Worm (Caenorhabditis elegans) whole organism, midembryonic: ENCODE results near the gene frm-2.

Experiments
- cog-1 ChIP-seq: sonication (generic microtip); optimal IDR thresholded peaks from 2 replicates; lab custom pipeline; 2016; ENCODE audit warnings: missing genetic modification characterization, missing compliant biosample characterization
- flt-1 ChIP-seq: fragments of 200-800 bp; sonication (Bioruptor generic); IDR thresholded peaks from 2 replicates; pipeline ENCODE4 v1.3.6; 2022; ENCODE audit warnings: missing genetic modification characterization, missing compliant biosample characterization
- ztf-23 ChIP-seq: fragments of 200-800 bp; sonication (Bioruptor generic); IDR thresholded peaks from 2 replicates; pipeline ENCODE4 v1.3.6; 2022; ENCODE audit warnings: missing genetic modification reagents, missing genetic modification characterization, missing compliant biosample characterization
- ztf-29 ChIP-seq: fragments of 200-800 bp; sonication (Bioruptor generic); IDR thresholded peaks from 2 replicates; pipeline ENCODE4 v1.3.6; 2022; ENCODE audit warnings: missing genetic modification reagents, missing genetic modification characterization, missing compliant biosample characterization

DNA sequence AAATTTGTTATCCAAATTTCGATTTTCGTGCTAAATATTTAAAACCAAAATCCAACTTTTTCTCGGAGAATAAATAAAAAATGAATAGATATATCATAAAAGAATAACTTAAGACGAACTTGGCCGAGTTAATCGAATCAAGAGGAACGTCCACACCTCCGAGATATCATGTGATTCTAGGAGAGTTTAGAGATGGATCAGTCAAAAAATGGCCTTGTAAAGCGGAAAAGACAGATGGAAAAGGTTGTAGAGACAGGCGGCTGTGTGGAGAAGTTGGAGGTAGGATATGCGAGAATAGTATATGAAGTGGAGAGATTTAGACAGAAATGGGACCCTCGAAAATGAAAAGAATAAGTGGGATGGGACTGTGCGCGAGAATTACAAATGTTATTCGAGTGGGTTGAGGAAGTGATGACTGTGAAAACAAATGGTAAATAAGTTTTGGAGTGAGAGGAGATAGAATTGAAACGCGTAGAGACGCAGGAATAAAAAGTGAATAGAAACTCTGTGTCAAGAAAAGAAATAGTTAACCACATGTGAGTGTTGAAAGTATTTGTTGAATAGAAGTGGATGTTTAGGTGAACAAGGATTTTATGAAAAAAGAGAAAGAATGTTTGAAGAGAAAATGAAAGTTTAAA is 946 bp upstream of the frm-2 start:
- TF ChIP-seq ztf-23 (GFP tag; lab: Robert Waterston, UW) (no peak), ztf-29 (no peak), cog-1 (tag; lab: Kevin White, UChicago) (no peak), flt-1 (GFP tag; lab: Robert Waterston, UW) (no peak)
